Fruit fly (Drosophila melanogaster) whole organism, embryonic: Measurements from ENCODE around the gene Rsph1.

Experiments
- Antp ChIP-seq: fragments of 200-800 bp; sonication (Bioruptor generic); optimal IDR thresholded peaks from 3 replicates; lab custom pipeline; 2016; ENCODE audit warnings: missing biosample characterization, missing genetic modification characterization
- Bgb ChIP-seq: fragments of 200-800 bp; sonication (Bioruptor generic); IDR thresholded peaks from 2 replicates; pipeline ENCODE4 v1.3.6; 2022; ENCODE audit warnings: missing biosample characterization, missing genetic modification characterization; ENCODE audit not compliant: partially characterized antibody
- CG1024 ChIP-seq: fragments of 200-800 bp; sonication (Bioruptor generic); IDR thresholded peaks from 2 replicates; pipeline ENCODE4 v1.3.6; 2022; ENCODE audit warnings: missing biosample characterization, missing genetic modification characterization
- CG10274 ChIP-seq: fragments of 200-800 bp; sonication (Bioruptor generic); optimal IDR thresholded peaks from 3 replicates; lab custom pipeline; 2017; ENCODE audit warnings: missing biosample characterization, mild to moderate bottlenecking, missing genetic modification characterization
- CG10543 ChIP-seq: fragments of 200-800 bp; sonication (Bioruptor generic); optimal IDR thresholded peaks from 3 replicates; lab custom pipeline; 2017; ENCODE audit warnings: missing biosample characterization, mild to moderate bottlenecking, missing genetic modification characterization, moderate library complexity
- CG16779 ChIP-seq: fragments of 200-800 bp; sonication (Bioruptor generic); IDR thresholded peaks from 2 replicates; pipeline ENCODE4 v1.3.6; 2022; ENCODE audit warnings: missing biosample characterization, missing genetic modification characterization
- CG17612 ChIP-seq: fragments of 200-800 bp; sonication (Bioruptor generic); IDR thresholded peaks from 2 replicates; pipeline ENCODE4 v1.3.6; 2022; ENCODE audit warnings: missing biosample characterization, missing genetic modification characterization
- CG31388 ChIP-seq: fragments of 200-800 bp; sonication (Bioruptor generic); optimal IDR thresholded peaks from 2 replicates; lab custom pipeline; 2016; ENCODE audit warnings: missing biosample characterization, missing genetic modification characterization
- CG31441 ChIP-seq: fragments of 200-800 bp; sonication (Bioruptor generic); IDR thresholded peaks from 2 replicates; pipeline ENCODE4 v1.3.6; 2022; ENCODE audit warnings: missing biosample characterization, missing genetic modification characterization
- CG3407 ChIP-seq: fragments of 200-800 bp; sonication (Bioruptor generic); optimal IDR thresholded peaks from 2 replicates; lab custom pipeline; 2018; ENCODE audit warnings: missing biosample characterization, mild to moderate bottlenecking, missing genetic modification characterization
- CG5953 ChIP-seq: fragments of 200-800 bp; sonication (Bioruptor generic); IDR thresholded peaks from 2 replicates; pipeline ENCODE4 v1.3.6; 2022; ENCODE audit warnings: missing biosample characterization, missing genetic modification characterization
- CG7357 ChIP-seq: fragments of 200-800 bp; sonication (Bioruptor generic); IDR thresholded peaks from 3 replicates; pipeline ENCODE4 v1.3.6; 2022; ENCODE audit warnings: missing biosample characterization, missing genetic modification characterization
- CG7987 ChIP-seq: fragments of 200-800 bp; sonication (Bioruptor generic); optimal IDR thresholded peaks from 2 replicates; lab custom pipeline; 2018; ENCODE audit warnings: missing biosample characterization, mild to moderate bottlenecking, missing genetic modification characterization, moderate library complexity
- CG8944 ChIP-seq: fragments of 200-800 bp; sonication (Bioruptor generic); optimal IDR thresholded peaks from 3 replicates; lab custom pipeline; 2016; ENCODE audit warnings: missing biosample characterization, missing genetic modification characterization
- CG9437 ChIP-seq: fragments of 200-800 bp; sonication (Bioruptor generic); optimal IDR thresholded peaks from 2 replicates; lab custom pipeline; 2018; ENCODE audit warnings: missing biosample characterization, mild to moderate bottlenecking, missing genetic modification characterization
- CG9727 ChIP-seq: fragments of 200-800 bp; sonication (Bioruptor generic); optimal IDR thresholded peaks from 3 replicates; lab custom pipeline; 2017; ENCODE audit warnings: missing biosample characterization, mild to moderate bottlenecking, missing genetic modification characterization
- CG9932 ChIP-seq: fragments of 200-800 bp; sonication (Bioruptor generic); IDR thresholded peaks from 2 replicates; pipeline ENCODE4 v1.3.6; 2022; ENCODE audit warnings: missing biosample characterization, missing genetic modification characterization
- D19B ChIP-seq: fragments of 200-800 bp; sonication (Bioruptor generic); optimal IDR thresholded peaks from 2 replicates; lab custom pipeline; 2017; ENCODE audit warnings: missing biosample characterization, mild to moderate bottlenecking, missing genetic modification characterization
- Dbx ChIP-seq: fragments of 200-800 bp; sonication (Bioruptor generic); IDR thresholded peaks from 3 replicates; pipeline ENCODE4 v1.3.6; 2022; ENCODE audit warnings: missing biosample characterization, missing genetic modification characterization
- Dip3 ChIP-seq: fragments of 200-800 bp; sonication (Bioruptor generic); optimal IDR thresholded peaks from 3 replicates; lab custom pipeline; 2016; ENCODE audit warnings: missing biosample characterization, missing genetic modification characterization
- Dp ChIP-seq: fragments of 200-800 bp; sonication (Bioruptor generic); optimal IDR thresholded peaks from 2 replicates; lab custom pipeline; 2018; ENCODE audit warnings: missing biosample characterization, mild to moderate bottlenecking, missing genetic modification characterization, moderate library complexity
- HHEX ChIP-seq: fragments of 200-800 bp; sonication (Bioruptor generic); optimal IDR thresholded peaks from 3 replicates; lab custom pipeline; 2017; ENCODE audit warnings: missing biosample characterization, mild to moderate bottlenecking, missing genetic modification characterization, missing genetic modification reagents
- Lpt ChIP-seq: fragments of >200 bp; optimal IDR thresholded peaks from 2 replicates; lab custom pipeline; 2018; ENCODE audit warnings: missing biosample characterization, missing genetic modification characterization
- Ravus ChIP-seq: fragments of 200-800 bp; sonication (Bioruptor generic); IDR thresholded peaks from 2 replicates; pipeline ENCODE4 v1.3.6; 2022; ENCODE audit warnings: missing biosample characterization, missing genetic modification characterization
- Spps ChIP-seq: fragments of 200-800 bp; sonication (Bioruptor generic); optimal IDR thresholded peaks from 2 replicates; lab custom pipeline; 2018; ENCODE audit warnings: missing biosample characterization, mild to moderate bottlenecking, missing genetic modification characterization
- Xbp1 ChIP-seq: fragments of 200-800 bp; sonication (Bioruptor generic); optimal IDR thresholded peaks from 3 replicates; lab custom pipeline; 2016; ENCODE audit warnings: missing biosample characterization, mild to moderate bottlenecking, missing genetic modification characterization
- ab ChIP-seq: fragments of 200-800 bp; sonication (Bioruptor generic); optimal IDR thresholded peaks from 2 replicates; lab custom pipeline; 2016; ENCODE audit warnings: missing biosample characterization, missing genetic modification characterization
- al ChIP-seq: fragments of 200-800 bp; sonication (Bioruptor generic); IDR thresholded peaks from 2 replicates; pipeline ENCODE4 v1.3.6; 2022; ENCODE audit warnings: missing biosample characterization, missing genetic modification characterization
- chm ChIP-seq: fragments of 200-800 bp; sonication (Bioruptor generic); IDR thresholded peaks from 2 replicates; pipeline ENCODE4 v1.3.6; 2022; ENCODE audit warnings: missing biosample characterization, missing genetic modification characterization
- crp ChIP-seq, 2 experiments: fragments of 200-800 bp; sonication (Bioruptor generic); optimal IDR thresholded peaks; 2 replicates in 1 of 2; 3 replicates in 1 of 2; lab custom pipeline; 2017; ENCODE audit warnings: missing biosample characterization in 2 of 2, missing genetic modification characterization in 2 of 2, mild to moderate bottlenecking in 1 of 2, moderate library complexity in 1 of 2
- danr ChIP-seq: fragments of 200-800 bp; sonication (Bioruptor generic); IDR thresholded peaks from 2 replicates; pipeline ENCODE4 v1.3.6; 2022; ENCODE audit warnings: missing biosample characterization, missing genetic modification characterization
- disco-r ChIP-seq: fragments of 200-800 bp; sonication (Bioruptor generic); optimal IDR thresholded peaks from 2 replicates; lab custom pipeline; 2016; ENCODE audit warnings: missing biosample characterization, missing genetic modification characterization
- fu2 ChIP-seq: fragments of 200-800 bp; sonication (Bioruptor generic); optimal IDR thresholded peaks from 2 replicates; lab custom pipeline; 2016; ENCODE audit warnings: missing biosample characterization, missing genetic modification characterization
- gce ChIP-seq: fragments of 200-800 bp; sonication (Bioruptor generic); IDR thresholded peaks from 3 replicates; pipeline ENCODE4 v1.3.6; 2022; ENCODE audit warnings: missing biosample characterization, missing genetic modification characterization
- gfzf ChIP-seq: fragments of 200-800 bp; sonication (Bioruptor generic); optimal IDR thresholded peaks from 2 replicates; lab custom pipeline; 2016; ENCODE audit warnings: missing biosample characterization, mild to moderate bottlenecking, missing genetic modification characterization, moderate library complexity
- grau ChIP-seq: fragments of 200-800 bp; optimal IDR thresholded peaks from 3 replicates; lab custom pipeline; 2019; ENCODE audit warnings: missing biosample characterization, mild to moderate bottlenecking, missing genetic modification characterization, moderate library complexity
- ham ChIP-seq: fragments of 200-800 bp; sonication (Bioruptor generic); IDR thresholded peaks from 2 replicates; pipeline ENCODE4 v1.3.6; 2022; ENCODE audit warnings: missing biosample characterization, missing genetic modification characterization
- her ChIP-seq: fragments of 200-800 bp; sonication (Bioruptor generic); optimal IDR thresholded peaks from 2 replicates; lab custom pipeline; 2016; ENCODE audit warnings: missing biosample characterization, missing genetic modification characterization
- jumu ChIP-seq: fragments of 200-800 bp; sonication (Bioruptor generic); optimal IDR thresholded peaks from 3 replicates; lab custom pipeline; 2016; ENCODE audit warnings: missing biosample characterization, missing genetic modification characterization
- kni ChIP-seq: fragments of 200-800 bp; sonication (Bioruptor generic); optimal IDR thresholded peaks from 3 replicates; lab custom pipeline; 2017; ENCODE audit warnings: mild to moderate bottlenecking, missing biosample characterization, missing genetic modification reagents, missing genetic modification characterization
- lab ChIP-seq: fragments of 200-800 bp; sonication (Bioruptor generic); optimal IDR thresholded peaks from 3 replicates; lab custom pipeline; 2017; ENCODE audit warnings: missing biosample characterization, missing genetic modification characterization, mild to moderate bottlenecking, moderate library complexity, missing genetic modification reagents
- luna ChIP-seq: fragments of 200-800 bp; sonication (Bioruptor generic); optimal IDR thresholded peaks from 2 replicates; lab custom pipeline; 2016; ENCODE audit warnings: missing biosample characterization, missing genetic modification characterization
- mld ChIP-seq: fragments of 200-800 bp; sonication (Bioruptor generic); IDR thresholded peaks from 3 replicates; pipeline ENCODE4 v1.3.6; 2022; ENCODE audit warnings: missing biosample characterization, missing genetic modification characterization; ENCODE audit not compliant: partially characterized antibody
- onecut ChIP-seq: fragments of 200-800 bp; sonication (Bioruptor generic); IDR thresholded peaks from 2 replicates; pipeline ENCODE4 v1.3.6; 2022; ENCODE audit warnings: missing biosample characterization, missing genetic modification characterization
- pfk ChIP-seq: fragments of 200-800 bp; sonication (Bioruptor generic); optimal IDR thresholded peaks from 2 replicates; lab custom pipeline; 2018; ENCODE audit warnings: missing biosample characterization, mild to moderate bottlenecking, missing genetic modification characterization, moderate library complexity
- phol ChIP-seq: fragments of 200-800 bp; sonication (Bioruptor generic); optimal IDR thresholded peaks from 3 replicates; lab custom pipeline; 2018; ENCODE audit warnings: missing biosample characterization, mild to moderate bottlenecking, missing genetic modification characterization, moderate library complexity
- pros ChIP-seq: fragments of 200-800 bp; sonication (Bioruptor generic); optimal IDR thresholded peaks from 3 replicates; lab custom pipeline; 2019; ENCODE audit warnings: missing biosample characterization, mild to moderate bottlenecking, missing genetic modification characterization, moderate library complexity
- sna ChIP-seq: fragments of 200-800 bp; sonication (Bioruptor generic); IDR thresholded peaks from 2 replicates; pipeline ENCODE4 v1.3.6; 2022; ENCODE audit warnings: missing biosample characterization, missing genetic modification characterization; ENCODE audit not compliant: partially characterized antibody
- tll ChIP-seq, 2 experiments: fragments of 200-800 bp in 1 of 2; fragments of >200 bp in 1 of 2; sonication (Bioruptor generic) in 1 of 2; optimal IDR thresholded peaks; 2 replicates each; lab custom pipeline; 2017 to 2019; ENCODE audit warnings: missing biosample characterization in 2 of 2, missing genetic modification characterization in 2 of 2, mild to moderate bottlenecking in 1 of 2, moderate library complexity in 1 of 2
- trem ChIP-seq: fragments of 200-800 bp; optimal IDR thresholded peaks from 3 replicates; lab custom pipeline; 2019; ENCODE audit warnings: missing biosample characterization, mild to moderate bottlenecking, missing genetic modification characterization, moderate library complexity

The Rsph1 gene

DNA sequence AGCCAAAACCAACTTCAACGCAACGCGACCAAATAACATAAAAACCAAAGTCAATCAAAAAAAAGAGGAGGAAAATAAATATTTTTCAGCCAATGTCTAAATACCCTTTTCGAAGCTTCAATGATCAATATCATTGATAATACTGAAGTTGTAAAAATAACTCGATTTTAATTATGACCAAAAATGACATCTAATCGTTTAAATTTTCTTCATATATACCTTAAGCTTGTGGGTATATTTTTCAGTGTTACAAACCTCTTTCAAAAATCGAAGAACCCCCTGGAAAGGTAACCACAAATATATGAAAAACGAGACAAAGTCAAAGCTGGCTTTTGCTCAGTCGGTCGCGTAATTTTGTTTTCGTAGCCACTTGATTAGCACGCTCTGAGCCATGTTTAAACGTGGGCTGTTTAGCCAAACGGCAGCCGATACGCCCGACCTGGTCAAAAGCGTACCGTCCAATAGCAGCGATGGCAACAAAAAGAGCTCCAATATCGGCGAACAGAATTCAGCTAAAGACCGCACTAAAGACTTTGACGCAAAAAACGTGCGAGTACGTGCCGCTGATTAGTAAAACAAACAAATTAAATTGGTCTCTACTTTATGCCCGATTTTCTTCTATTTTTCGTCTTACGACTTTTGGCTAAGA, 38.1 kb upstream of the Rsph1 start (continued):
- TF ChIP-seq CG9437 (GFP tag; lab: Kevin White, UChicago), result peak; percentile 41
- TF ChIP-seq onecut (GFP tag; lab: Robert Waterston, UW), result peak; percentile 51
- peak; percentile 32; the same call in 1 of the 2 replicates for TF ChIP-seq CG5953 (GFP tag; lab: Robert Waterston, UW)
- peak; percentile 82 for TF ChIP-seq D19B (GFP tag; lab: Kevin White, UChicago)
- TF ChIP-seq CG16779 (GFP tag; lab: Robert Waterston, UW), result peak; percentile 73
- TF ChIP-seq chm (GFP tag; lab: Robert Waterston, UW), result no peak
- no peak for TF ChIP-seq pros
- TF ChIP-seq CG31388 (GFP tag; lab: Kevin White, UChicago), result no peak
- peak; percentile 72 for TF ChIP-seq phol
- TF ChIP-seq CG8944 (GFP tag; lab: Kevin White, UChicago), result peak; percentile 48
- TF ChIP-seq Dbx (GFP tag; lab: Robert Waterston, UW), result peak; percentile 86
- TF ChIP-seq CG9932, result peak; percentile 91
- TF ChIP-seq CG7357 (GFP tag; lab: Robert Waterston, UW), result peak; percentile 72
- TF ChIP-seq Bgb, result no peak
- TF ChIP-seq CG10543 (GFP tag; lab: Kevin White, UChicago), result peak; percentile 73
- TF ChIP-seq CG17612 (GFP tag; lab: Robert Waterston, UW), result 0 out of 2 replicates have a peak, but pooled peaks have one; percentile 50
- TF ChIP-seq Xbp1, result peak; percentile 76
- peak; percentile 8 for TF ChIP-seq kni (GFP tag; lab: Kevin White, UChicago)
- TF ChIP-seq Ravus, result peak; percentile 70
- peak; percentile 73 for TF ChIP-seq CG9727 (GFP tag; lab: Kevin White, UChicago)
- peak; percentile 84 for TF ChIP-seq her
- no peak for TF ChIP-seq Dp (GFP tag; lab: Kevin White, UChicago)
- no peak for TF ChIP-seq CG1024 (GFP tag; lab: Robert Waterston, UW)
- peak; percentile 74 for TF ChIP-seq Antp (GFP tag; lab: Kevin White, UChicago)
- no peak for TF ChIP-seq Lpt
- TF ChIP-seq Spps (tag; lab: Kevin White, UChicago), result no peak
- TF ChIP-seq fu2, result peak; percentile 59
- TF ChIP-seq mld (GFP tag; lab: Robert Waterston, UW), result no peak
- peak; percentile 49 for TF ChIP-seq jumu
- TF ChIP-seq tll (GFP tag; optimal IDR thresholded peaks at IDR 0.05; lab: Kevin White, UChicago), result no peak
- TF ChIP-seq ab (GFP tag; lab: Kevin White, UChicago), result no peak
- TF ChIP-seq CG3407 (GFP tag; lab: Kevin White, UChicago), result no peak
- no peak for TF ChIP-seq gfzf
- TF ChIP-seq CG7987, result no peak
- no peak for TF ChIP-seq ham (GFP tag; lab: Robert Waterston, UW)
- no peak for TF ChIP-seq crp (GFP tag; optimal IDR thresholded peaks at IDR 0.05; lab: Kevin White, UChicago)
- peak; percentile 90 for TF ChIP-seq lab (GFP tag; lab: Kevin White, UChicago)
- no peak for TF ChIP-seq sna (GFP tag; lab: Robert Waterston, UW)
- TF ChIP-seq pfk (GFP tag; lab: Kevin White, UChicago), result no peak
- peak; percentile 76 for TF ChIP-seq HHEX (GFP tag; lab: Kevin White, UChicago)
- TF ChIP-seq gce, result 0 out of 3 replicates have a peak, but pooled peaks have one; percentile 59
- TF ChIP-seq al (GFP tag; lab: Robert Waterston, UW), result peak; percentile 88
- TF ChIP-seq CG10274 (GFP tag; lab: Kevin White, UChicago), result peak; percentile 70
- TF ChIP-seq grau (tag; lab: Kevin White, UChicago), result peak; percentile 85
- peak; percentile 68 for TF ChIP-seq luna (GFP tag; lab: Kevin White, UChicago)
- TF ChIP-seq danr, result peak; percentile 66
- peak; percentile 74 for TF ChIP-seq CG31441 (GFP tag; lab: Robert Waterston, UW)
- TF ChIP-seq Dip3 (GFP tag; lab: Kevin White, UChicago), result peak; percentile 60
- TF ChIP-seq trem (tag; lab: Kevin White, UChicago), result peak; percentile 3
- TF ChIP-seq disco-r (GFP tag; lab: Kevin White, UChicago), result peak; percentile 56
